Fruit fly (Drosophila melanogaster) whole organism, embryonic: ENCODE measurements around the gene CG6163.
A peak's percentile ranks its signal among the peaks of the same experiment; 100 is the strongest.

ENCODE experiments used
- ATbp ChIP-seq: fragments of 200-800 bp; sonication (Bioruptor generic); optimal IDR thresholded peaks from 2 replicates; lab custom pipeline; 2017; ENCODE audit warnings: missing biosample characterization, mild to moderate bottlenecking, missing genetic modification characterization, missing genetic modification reagents
- Abd-B ChIP-seq: fragments of 200-800 bp; sonication (Bioruptor generic); optimal IDR thresholded peaks from 2 replicates; lab custom pipeline; 2018; ENCODE audit warnings: missing biosample characterization, mild to moderate bottlenecking, missing genetic modification characterization, moderate library complexity
- B-H2 ChIP-seq: fragments of 200-800 bp; sonication (Bioruptor generic); optimal IDR thresholded peaks from 2 replicates; lab custom pipeline; 2018; ENCODE audit warnings: missing biosample characterization, mild to moderate bottlenecking, missing genetic modification characterization
- CG10462 ChIP-seq: fragments of 200-800 bp; sonication (Bioruptor generic); optimal IDR thresholded peaks from 2 replicates; lab custom pipeline; 2016; ENCODE audit warnings: missing biosample characterization, missing genetic modification characterization
- CG12299 ChIP-seq: fragments of 200-800 bp; sonication (Bioruptor generic); optimal IDR thresholded peaks from 2 replicates; lab custom pipeline; 2018; ENCODE audit warnings: missing biosample characterization, mild to moderate bottlenecking, missing genetic modification characterization
- CG13624 ChIP-seq: fragments of 200-800 bp; sonication (Bioruptor generic); optimal IDR thresholded peaks from 2 replicates; lab custom pipeline; 2016; ENCODE audit warnings: missing biosample characterization, missing genetic modification characterization
- CG15073 ChIP-seq: fragments of 200-800 bp; sonication (Bioruptor generic); optimal IDR thresholded peaks from 2 replicates; lab custom pipeline; 2016; ENCODE audit warnings: missing biosample characterization, missing genetic modification characterization
- CG1602 ChIP-seq: fragments of 200-800 bp; sonication (Bioruptor generic); optimal IDR thresholded peaks from 3 replicates; lab custom pipeline; 2016; ENCODE audit warnings: missing biosample characterization, missing genetic modification characterization
- CG17359 ChIP-seq: fragments of 200-800 bp; sonication (Bioruptor generic); optimal IDR thresholded peaks from 3 replicates; lab custom pipeline; 2018; ENCODE audit warnings: missing biosample characterization, mild to moderate bottlenecking, missing genetic modification characterization, moderate library complexity
- CG2875 ChIP-seq: fragments of 200-800 bp; sonication (Bioruptor generic); optimal IDR thresholded peaks from 2 replicates; lab custom pipeline; 2017; ENCODE audit warnings: missing biosample characterization, mild to moderate bottlenecking, missing genetic modification characterization, missing genetic modification reagents
- CG30403 ChIP-seq: fragments of 200-800 bp; sonication (Bioruptor generic); optimal IDR thresholded peaks from 3 replicates; lab custom pipeline; 2016; ENCODE audit warnings: missing biosample characterization, missing genetic modification characterization
- CG34376 ChIP-seq: fragments of 200-800 bp; sonication (Bioruptor generic); optimal IDR thresholded peaks from 2 replicates; lab custom pipeline; 2018; ENCODE audit warnings: missing biosample characterization, mild to moderate bottlenecking, missing genetic modification characterization
- CG6272 ChIP-seq: fragments of 200-800 bp; sonication (Bioruptor generic); IDR thresholded peaks from 2 replicates; pipeline ENCODE4 v1.3.6; 2022; ENCODE audit warnings: missing biosample characterization, missing genetic modification characterization
- CG8765 ChIP-seq: fragments of 200-800 bp; sonication (Bioruptor generic); IDR thresholded peaks from 2 replicates; pipeline ENCODE4 v1.3.6; 2022; ENCODE audit warnings: missing biosample characterization, missing genetic modification characterization
- CG8944 ChIP-seq: fragments of 200-800 bp; sonication (Bioruptor generic); optimal IDR thresholded peaks from 3 replicates; lab custom pipeline; 2016; ENCODE audit warnings: missing biosample characterization, missing genetic modification characterization
- CoRest ChIP-seq: fragments of 200-800 bp; sonication (Bioruptor generic); optimal IDR thresholded peaks from 3 replicates; lab custom pipeline; 2018; ENCODE audit warnings: missing biosample characterization, mild to moderate bottlenecking, missing genetic modification characterization, moderate library complexity
- Dbx ChIP-seq: fragments of 200-800 bp; sonication (Bioruptor generic); IDR thresholded peaks from 3 replicates; pipeline ENCODE4 v1.3.6; 2022; ENCODE audit warnings: missing biosample characterization, missing genetic modification characterization
- Dek ChIP-seq: fragments of 200-800 bp; sonication (Bioruptor generic); optimal IDR thresholded peaks from 3 replicates; lab custom pipeline; 2019; ENCODE audit warnings: missing biosample characterization, mild to moderate bottlenecking, missing genetic modification characterization, moderate library complexity
- Dref ChIP-seq: fragments of 200-800 bp; sonication (Bioruptor generic); IDR thresholded peaks from 2 replicates; pipeline ENCODE4 v1.3.6; 2022; ENCODE audit warnings: missing biosample characterization, missing genetic modification characterization
- Hmx ChIP-seq: fragments of 200-800 bp; sonication (Bioruptor generic); optimal IDR thresholded peaks from 2 replicates; lab custom pipeline; 2016; ENCODE audit warnings: missing biosample characterization, missing genetic modification characterization
- Hr3 ChIP-seq: fragments of 200-800 bp; sonication (Bioruptor generic); optimal IDR thresholded peaks from 3 replicates; lab custom pipeline; 2016; ENCODE audit warnings: missing biosample characterization, missing genetic modification characterization
- Max ChIP-seq: fragments of 200-800 bp; sonication (Bioruptor generic); optimal IDR thresholded peaks from 2 replicates; lab custom pipeline; 2016; ENCODE audit warnings: missing biosample characterization, mild to moderate bottlenecking, missing genetic modification characterization
- NfI ChIP-seq: fragments of 200-800 bp; sonication (Bioruptor generic); optimal IDR thresholded peaks from 3 replicates; lab custom pipeline; 2018; ENCODE audit warnings: missing biosample characterization, mild to moderate bottlenecking, missing genetic modification characterization, moderate library complexity
- Sox100B ChIP-seq: fragments of 200-800 bp; sonication (Bioruptor generic); optimal IDR thresholded peaks from 3 replicates; lab custom pipeline; 2018; ENCODE audit warnings: missing biosample characterization, mild to moderate bottlenecking, missing genetic modification characterization
- Sox102F ChIP-seq: fragments of 200-800 bp; sonication (Bioruptor generic); optimal IDR thresholded peaks from 2 replicates; lab custom pipeline; 2018; ENCODE audit warnings: missing biosample characterization, mild to moderate bottlenecking, missing genetic modification characterization, moderate library complexity
- Stat92E ChIP-seq, 3 experiments: fragments of >200 bp in 2 of 3; fragments of 200-800 bp in 1 of 3; sonication (Bioruptor generic) in 1 of 3; optimal IDR thresholded peaks; 2 replicates each; lab custom pipeline; 2017 to 2019; ENCODE audit warnings: missing biosample characterization in 3 of 3, missing genetic modification characterization in 3 of 3, mild to moderate bottlenecking in 1 of 3, moderate library complexity in 1 of 3
- Vsx1 ChIP-seq: fragments of 200-800 bp; sonication (Bioruptor generic); optimal IDR thresholded peaks from 2 replicates; lab custom pipeline; 2017; ENCODE audit warnings: missing biosample characterization, mild to moderate bottlenecking, missing genetic modification characterization, missing genetic modification reagents
- ac ChIP-seq: fragments of 200-800 bp; sonication (Bioruptor generic); optimal IDR thresholded peaks from 3 replicates; lab custom pipeline; 2017; ENCODE audit warnings: missing biosample characterization, mild to moderate bottlenecking, missing genetic modification characterization
- amos ChIP-seq: fragments of 200-800 bp; sonication (Bioruptor generic); IDR thresholded peaks from 2 replicates; pipeline ENCODE4 v1.3.6; 2022; ENCODE audit warnings: missing biosample characterization, missing genetic modification characterization; ENCODE audit not compliant: partially characterized antibody
- az2 ChIP-seq: fragments of 200-800 bp; sonication (Bioruptor generic); optimal IDR thresholded peaks from 3 replicates; lab custom pipeline; 2016; ENCODE audit warnings: missing biosample characterization, missing genetic modification characterization
- caup ChIP-seq: fragments of 200-800 bp; sonication (Bioruptor generic); optimal IDR thresholded peaks from 3 replicates; lab custom pipeline; 2017; ENCODE audit warnings: missing biosample characterization, mild to moderate bottlenecking, missing genetic modification characterization, moderate library complexity; ENCODE audit not compliant: severe bottlenecking
- ci ChIP-seq: fragments of 200-800 bp; sonication (Bioruptor generic); IDR thresholded peaks from 3 replicates; pipeline ENCODE4 v1.3.6; 2022; ENCODE audit warnings: missing biosample characterization, missing genetic modification characterization
- dati ChIP-seq: fragments of 200-800 bp; sonication (Bioruptor generic); IDR thresholded peaks from 2 replicates; pipeline ENCODE4 v1.3.6; 2022; ENCODE audit warnings: missing biosample characterization, missing genetic modification characterization
- dmrt99B ChIP-seq: fragments of 200-800 bp; sonication (Bioruptor generic); optimal IDR thresholded peaks from 2 replicates; lab custom pipeline; 2018; ENCODE audit warnings: missing biosample characterization, mild to moderate bottlenecking, missing genetic modification characterization, moderate library complexity
- en ChIP-seq: fragments of 200-800 bp; sonication (Bioruptor generic); optimal IDR thresholded peaks from 2 replicates; lab custom pipeline; 2016; ENCODE audit warnings: missing biosample characterization, missing genetic modification characterization
- eyg ChIP-seq: fragments of 200-800 bp; sonication (Bioruptor generic); optimal IDR thresholded peaks from 3 replicates; lab custom pipeline; 2016; ENCODE audit warnings: missing biosample characterization, missing genetic modification characterization
- gcm2 ChIP-seq: fragments of 200-800 bp; sonication (Bioruptor generic); optimal IDR thresholded peaks from 2 replicates; lab custom pipeline; 2016; ENCODE audit warnings: missing biosample characterization, missing genetic modification characterization
- hth ChIP-seq: fragments of >200 bp; optimal IDR thresholded peaks from 2 replicates; lab custom pipeline; 2017; ENCODE audit warnings: inconsistent platforms
- lbe ChIP-seq: fragments of 200-800 bp; sonication (Bioruptor generic); optimal IDR thresholded peaks from 2 replicates; lab custom pipeline; 2016; ENCODE audit warnings: missing biosample characterization, mild to moderate bottlenecking, missing genetic modification characterization
- lilli ChIP-seq: fragments of 200-800 bp; sonication (Bioruptor generic); optimal IDR thresholded peaks from 3 replicates; lab custom pipeline; 2016; ENCODE audit warnings: missing biosample characterization, missing genetic modification characterization
- lmd ChIP-seq: fragments of 200-800 bp; sonication (Bioruptor generic); IDR thresholded peaks from 2 replicates; pipeline ENCODE4 v1.3.6; 2022; ENCODE audit warnings: missing biosample characterization, missing genetic modification characterization
- lov ChIP-seq, 2 experiments: fragments of 200-800 bp in 1 of 2; fragments of >200 bp in 1 of 2; sonication (Bioruptor generic) in 1 of 2; IDR thresholded peaks in 1 of 2; optimal IDR thresholded peaks in 1 of 2; 2 replicates in 1 of 2; 3 replicates in 1 of 2; pipeline versions ENCODE4 v1.3.6 to Lab custom; 2017 to 2022; ENCODE audit warnings: missing biosample characterization in 1 of 2, missing genetic modification characterization in 1 of 2
- pb ChIP-seq: fragments of 200-800 bp; sonication (Bioruptor generic); optimal IDR thresholded peaks from 3 replicates; lab custom pipeline; 2016; ENCODE audit warnings: missing biosample characterization, missing genetic modification characterization
- psq ChIP-seq: fragments of 200-800 bp; sonication (Bioruptor generic); optimal IDR thresholded peaks from 2 replicates; lab custom pipeline; 2017; ENCODE audit warnings: missing biosample characterization, missing genetic modification characterization
- sens-2 ChIP-seq: fragments of 200-800 bp; sonication (Bioruptor generic); IDR thresholded peaks from 2 replicates; pipeline ENCODE4 v1.3.6; 2022; ENCODE audit warnings: missing biosample characterization, missing genetic modification characterization
- seq ChIP-seq: fragments of 200-800 bp; sonication (Bioruptor generic); IDR thresholded peaks from 2 replicates; pipeline ENCODE4 v1.3.6; 2022; ENCODE audit warnings: missing biosample characterization, missing genetic modification characterization
- sima ChIP-seq: fragments of 200-800 bp; sonication (Bioruptor generic); optimal IDR thresholded peaks from 2 replicates; lab custom pipeline; 2016; ENCODE audit warnings: missing biosample characterization, missing genetic modification characterization
- slbo ChIP-seq: fragments of 200-800 bp; sonication (Bioruptor generic); IDR thresholded peaks from 2 replicates; pipeline ENCODE4 v1.3.6; 2022; ENCODE audit warnings: missing biosample characterization, missing genetic modification characterization
- vfl ChIP-seq: fragments of 200-800 bp; sonication (Bioruptor generic); optimal IDR thresholded peaks from 2 replicates; lab custom pipeline; 2016; ENCODE audit warnings: missing biosample characterization, missing genetic modification characterization

Gene CG6163

dm6 chr3L:11379698-11380438 is 15.2 kb upstream of the CG6163 start (continued):
- TF ChIP-seq lmd (GFP tag; lab: Robert Waterston, UW) (peak; percentile 44; the same call in 1 of the 2 replicates), Max (peak; percentile 19), ci (GFP tag; lab: Robert Waterston, UW) (peak; percentile 80), seq (GFP tag; lab: Robert Waterston, UW) (0 out of 2 replicates have a peak, but pooled peaks have one; percentile 29), slbo (GFP tag; lab: Robert Waterston, UW) (no peak), CG8944 (GFP tag; lab: Kevin White, UChicago) (peak; percentile 55), Sox102F (no peak), psq (GFP tag; lab: Kevin White, UChicago) (no peak), CG8765 (GFP tag; lab: Robert Waterston, UW) (no peak), Dbx (GFP tag; lab: Robert Waterston, UW) (no peak), Dref (GFP tag; lab: Robert Waterston, UW) (no peak), CoRest (tag; lab: Kevin White, UChicago) (peak; percentile 54), sens-2 (GFP tag; lab: Robert Waterston, UW) (0 out of 2 replicates have a peak, but pooled peaks have one; percentile 10), Hmx (GFP tag; lab: Kevin White, UChicago) (no peak), az2 (peak; percentile 31), Stat92E (GFP tag; optimal IDR thresholded peaks at IDR 0.05; lab: Kevin White, UChicago) (peak in 1 of 3 experiments; percentile 17), Abd-B (GFP tag; lab: Kevin White, UChicago) (peak; percentile 13), CG1602 (GFP tag; lab: Kevin White, UChicago) (peak; percentile 9), CG13624 (GFP tag; lab: Kevin White, UChicago) (no peak), CG2875 (GFP tag; lab: Kevin White, UChicago) (peak; percentile 12), Dek (no peak), gcm2 (GFP tag; lab: Kevin White, UChicago) (peak; percentile 36), ATbp (GFP tag; lab: Kevin White, UChicago) (peak; percentile 0), CG17359 (tag; lab: Kevin White, UChicago) (peak; percentile 54), NfI (GFP tag; lab: Kevin White, UChicago) (peak; percentile 19), dmrt99B (tag; lab: Kevin White, UChicago) (peak; percentile 30), lov (optimal IDR thresholded peaks at IDR 0.05; lab: Kevin White, UChicago) (no peak), lov (GFP tag; IDR thresholded peaks at IDR 0.05; lab: Robert Waterston, UW) (0 out of 3 replicates have a peak, but pooled peaks have one; percentile 6), hth (no peak), CG6272 (no peak), ac (peak; percentile 34), pb (GFP tag; lab: Kevin White, UChicago) (no peak), CG34376 (GFP tag; lab: Kevin White, UChicago) (no peak), CG10462 (GFP tag; lab: Kevin White, UChicago) (no peak), eyg (GFP tag; lab: Kevin White, UChicago) (peak; percentile 51), amos (GFP tag; lab: Robert Waterston, UW) (no peak), caup (GFP tag; lab: Kevin White, UChicago) (peak; percentile 40), Sox100B (GFP tag; lab: Kevin White, UChicago) (peak; percentile 19), Hr3 (GFP tag; lab: Kevin White, UChicago) (no peak), en (GFP tag; lab: Kevin White, UChicago) (peak; percentile 53), CG12299 (tag; lab: Kevin White, UChicago) (no peak), lilli (GFP tag; lab: Kevin White, UChicago) (peak; percentile 11), sima (GFP tag; lab: Kevin White, UChicago) (no peak), CG30403 (GFP tag; lab: Kevin White, UChicago) (peak; percentile 32), Vsx1 (GFP tag; lab: Kevin White, UChicago) (peak; percentile 6), lbe (GFP tag; lab: Kevin White, UChicago) (peak; percentile 64), vfl (GFP tag; lab: Kevin White, UChicago) (no peak), B-H2 (GFP tag; lab: Kevin White, UChicago) (no peak), CG15073 (GFP tag; lab: Kevin White, UChicago) (no peak), dati (GFP tag; lab: Robert Waterston, UW) (no peak)
